Fruit fly (Drosophila melanogaster) whole organism, embryonic: Measurements from ENCODE around the gene CG13075.

Experiments
- CG10209 ChIP-seq: fragments of 200-800 bp; sonication (Bioruptor generic); optimal IDR thresholded peaks from 3 replicates; lab custom pipeline; 2017; ENCODE audit warnings: missing biosample characterization, mild to moderate bottlenecking, missing genetic modification characterization, missing genetic modification reagents
- CG10274 ChIP-seq: fragments of 200-800 bp; sonication (Bioruptor generic); optimal IDR thresholded peaks from 3 replicates; lab custom pipeline; 2017; ENCODE audit warnings: missing biosample characterization, mild to moderate bottlenecking, missing genetic modification characterization
- CG11560 ChIP-seq: fragments of 200-800 bp; sonication (Bioruptor generic); IDR thresholded peaks from 3 replicates; pipeline ENCODE4 v1.3.6; 2022; ENCODE audit warnings: missing biosample characterization, missing genetic modification characterization
- CG11723 ChIP-seq: fragments of 200-800 bp; sonication (Bioruptor generic); optimal IDR thresholded peaks from 2 replicates; lab custom pipeline; 2017; ENCODE audit warnings: missing biosample characterization, mild to moderate bottlenecking, missing genetic modification characterization
- CG12744 ChIP-seq: fragments of 200-800 bp; sonication (Bioruptor generic); optimal IDR thresholded peaks from 2 replicates; lab custom pipeline; 2016; ENCODE audit warnings: missing biosample characterization, missing genetic modification characterization
- CG16813 ChIP-seq: fragments of 200-800 bp; sonication (Bioruptor generic); IDR thresholded peaks from 3 replicates; pipeline ENCODE4 v1.3.6; 2022; ENCODE audit warnings: missing biosample characterization, missing genetic modification characterization; ENCODE audit not compliant: partially characterized antibody
- CG2120 ChIP-seq: fragments of 200-800 bp; sonication (Bioruptor generic); optimal IDR thresholded peaks from 3 replicates; lab custom pipeline; 2016; ENCODE audit warnings: missing biosample characterization, missing genetic modification characterization
- CG30403 ChIP-seq: fragments of 200-800 bp; sonication (Bioruptor generic); optimal IDR thresholded peaks from 3 replicates; lab custom pipeline; 2016; ENCODE audit warnings: missing biosample characterization, missing genetic modification characterization
- CG31365 ChIP-seq: fragments of 200-800 bp; sonication (Bioruptor generic); optimal IDR thresholded peaks from 2 replicates; lab custom pipeline; 2018; ENCODE audit warnings: missing biosample characterization, mild to moderate bottlenecking, missing genetic modification characterization
- CG3163 ChIP-seq: fragments of 200-800 bp; sonication (Bioruptor generic); optimal IDR thresholded peaks from 3 replicates; lab custom pipeline; 2016; ENCODE audit warnings: missing biosample characterization, missing genetic modification characterization
- CG32772 ChIP-seq: fragments of 200-800 bp; sonication (Bioruptor generic); IDR thresholded peaks from 2 replicates; pipeline ENCODE4 v1.3.6; 2022; ENCODE audit warnings: missing biosample characterization, missing genetic modification characterization
- CG3281 ChIP-seq: fragments of 200-800 bp; sonication (Bioruptor generic); optimal IDR thresholded peaks from 3 replicates; lab custom pipeline; 2017; ENCODE audit warnings: missing biosample characterization, mild to moderate bottlenecking, missing genetic modification characterization
- CG34376 ChIP-seq: fragments of 200-800 bp; sonication (Bioruptor generic); optimal IDR thresholded peaks from 2 replicates; lab custom pipeline; 2018; ENCODE audit warnings: missing biosample characterization, mild to moderate bottlenecking, missing genetic modification characterization
- CG4404 ChIP-seq: fragments of 200-800 bp; sonication (Bioruptor generic); IDR thresholded peaks from 2 replicates; pipeline ENCODE4 v1.3.6; 2022; ENCODE audit warnings: missing biosample characterization, missing genetic modification characterization
- CG6272 ChIP-seq: fragments of 200-800 bp; sonication (Bioruptor generic); IDR thresholded peaks from 2 replicates; pipeline ENCODE4 v1.3.6; 2022; ENCODE audit warnings: missing biosample characterization, missing genetic modification characterization
- CG7839 ChIP-seq: fragments of 200-800 bp; sonication (Bioruptor generic); optimal IDR thresholded peaks from 3 replicates; lab custom pipeline; 2018; ENCODE audit warnings: missing biosample characterization, mild to moderate bottlenecking, missing genetic modification characterization, moderate library complexity
- CG8765 ChIP-seq: fragments of 200-800 bp; sonication (Bioruptor generic); IDR thresholded peaks from 2 replicates; pipeline ENCODE4 v1.3.6; 2022; ENCODE audit warnings: missing biosample characterization, missing genetic modification characterization
- CG9876 ChIP-seq: fragments of 200-800 bp; sonication (Bioruptor generic); optimal IDR thresholded peaks from 2 replicates; lab custom pipeline; 2016; ENCODE audit warnings: missing biosample characterization, missing genetic modification characterization
- Camta ChIP-seq: fragments of 200-800 bp; sonication (Bioruptor generic); optimal IDR thresholded peaks from 2 replicates; lab custom pipeline; 2016; ENCODE audit warnings: missing biosample characterization, missing genetic modification characterization
- Doc3 ChIP-seq: fragments of 200-800 bp; sonication (Bioruptor generic); IDR thresholded peaks from 3 replicates; pipeline ENCODE4 v1.3.6; 2022; ENCODE audit warnings: missing biosample characterization, missing genetic modification characterization; ENCODE audit not compliant: partially characterized antibody
- Dref ChIP-seq: fragments of 200-800 bp; sonication (Bioruptor generic); IDR thresholded peaks from 2 replicates; pipeline ENCODE4 v1.3.6; 2022; ENCODE audit warnings: missing biosample characterization, missing genetic modification characterization
- ERR ChIP-seq: fragments of 200-800 bp; sonication (Bioruptor generic); optimal IDR thresholded peaks from 2 replicates; lab custom pipeline; 2016; ENCODE audit warnings: missing biosample characterization, missing genetic modification characterization
- H2.0 ChIP-seq: fragments of 200-800 bp; sonication (Bioruptor generic); IDR thresholded peaks from 2 replicates; pipeline ENCODE4 v1.3.6; 2022; ENCODE audit warnings: missing biosample characterization, missing genetic modification characterization
- HLH4C ChIP-seq: fragments of 200-800 bp; sonication (Bioruptor generic); IDR thresholded peaks from 3 replicates; pipeline ENCODE4 v1.3.6; 2022; ENCODE audit warnings: missing biosample characterization, missing genetic modification characterization; ENCODE audit not compliant: partially characterized antibody
- HLH54F ChIP-seq: fragments of 200-800 bp; sonication (Bioruptor generic); optimal IDR thresholded peaks from 3 replicates; lab custom pipeline; 2016; ENCODE audit warnings: missing biosample characterization, missing genetic modification characterization
- NK7.1 ChIP-seq: fragments of 200-800 bp; sonication (Bioruptor generic); optimal IDR thresholded peaks from 3 replicates; lab custom pipeline; 2016; ENCODE audit warnings: missing biosample characterization, missing genetic modification characterization
- ara ChIP-seq: fragments of 200-800 bp; sonication (Bioruptor generic); IDR thresholded peaks from 2 replicates; pipeline ENCODE4 v1.3.6; 2022; ENCODE audit warnings: missing biosample characterization, missing genetic modification characterization
- ash1 ChIP-seq: fragments of 200-800 bp; sonication (Bioruptor generic); optimal IDR thresholded peaks from 2 replicates; lab custom pipeline; 2018; ENCODE audit warnings: missing biosample characterization, mild to moderate bottlenecking, missing genetic modification characterization
- bbx ChIP-seq: fragments of 200-800 bp; sonication (Bioruptor generic); IDR thresholded peaks from 2 replicates; pipeline ENCODE4 v1.3.6; 2022; ENCODE audit warnings: missing biosample characterization, missing genetic modification characterization; ENCODE audit not compliant: partially characterized antibody
- bcd ChIP-seq: fragments of 200-800 bp; sonication (Bioruptor generic); optimal IDR thresholded peaks from 2 replicates; lab custom pipeline; 2017; ENCODE audit warnings: missing biosample characterization, mild to moderate bottlenecking, missing genetic modification characterization
- caup ChIP-seq: fragments of 200-800 bp; sonication (Bioruptor generic); optimal IDR thresholded peaks from 3 replicates; lab custom pipeline; 2017; ENCODE audit warnings: missing biosample characterization, mild to moderate bottlenecking, missing genetic modification characterization, moderate library complexity; ENCODE audit not compliant: severe bottlenecking
- chn ChIP-seq: fragments of 200-800 bp; sonication (Bioruptor generic); optimal IDR thresholded peaks from 2 replicates; lab custom pipeline; 2016; ENCODE audit warnings: missing biosample characterization, missing genetic modification characterization
- crp ChIP-seq, 2 experiments: fragments of 200-800 bp; sonication (Bioruptor generic); optimal IDR thresholded peaks; 2 replicates in 1 of 2; 3 replicates in 1 of 2; lab custom pipeline; 2017; ENCODE audit warnings: missing biosample characterization in 2 of 2, missing genetic modification characterization in 2 of 2, mild to moderate bottlenecking in 1 of 2, moderate library complexity in 1 of 2
- dimm ChIP-seq: fragments of 200-800 bp; sonication (Bioruptor generic); IDR thresholded peaks from 2 replicates; pipeline ENCODE4 v1.3.6; 2022; ENCODE audit warnings: missing biosample characterization, missing genetic modification characterization
- dmrt11E ChIP-seq: fragments of 200-800 bp; sonication (Bioruptor generic); optimal IDR thresholded peaks from 3 replicates; lab custom pipeline; 2018; ENCODE audit warnings: missing biosample characterization, mild to moderate bottlenecking, missing genetic modification characterization, moderate library complexity
- en ChIP-seq: fragments of 200-800 bp; sonication (Bioruptor generic); optimal IDR thresholded peaks from 2 replicates; lab custom pipeline; 2016; ENCODE audit warnings: missing biosample characterization, missing genetic modification characterization
- her ChIP-seq: fragments of 200-800 bp; sonication (Bioruptor generic); optimal IDR thresholded peaks from 2 replicates; lab custom pipeline; 2016; ENCODE audit warnings: missing biosample characterization, missing genetic modification characterization
- inv ChIP-seq: fragments of 200-800 bp; sonication (Bioruptor generic); IDR thresholded peaks from 2 replicates; pipeline ENCODE4 v1.3.6; 2022; ENCODE audit warnings: missing biosample characterization, missing genetic modification characterization; ENCODE audit not compliant: partially characterized antibody
- lab ChIP-seq: fragments of 200-800 bp; sonication (Bioruptor generic); optimal IDR thresholded peaks from 3 replicates; lab custom pipeline; 2017; ENCODE audit warnings: missing biosample characterization, missing genetic modification characterization, mild to moderate bottlenecking, moderate library complexity, missing genetic modification reagents
- lmd ChIP-seq: fragments of 200-800 bp; sonication (Bioruptor generic); IDR thresholded peaks from 2 replicates; pipeline ENCODE4 v1.3.6; 2022; ENCODE audit warnings: missing biosample characterization, missing genetic modification characterization
- nau ChIP-seq: fragments of 200-800 bp; sonication (Bioruptor generic); optimal IDR thresholded peaks from 3 replicates; lab custom pipeline; 2017; ENCODE audit warnings: missing biosample characterization, mild to moderate bottlenecking, missing genetic modification characterization, missing genetic modification reagents
- onecut ChIP-seq: fragments of 200-800 bp; sonication (Bioruptor generic); IDR thresholded peaks from 2 replicates; pipeline ENCODE4 v1.3.6; 2022; ENCODE audit warnings: missing biosample characterization, missing genetic modification characterization
- salm ChIP-seq: fragments of 200-800 bp; sonication (Bioruptor generic); optimal IDR thresholded peaks from 2 replicates; lab custom pipeline; 2018; ENCODE audit warnings: missing biosample characterization, mild to moderate bottlenecking, missing genetic modification characterization
- sima ChIP-seq: fragments of 200-800 bp; sonication (Bioruptor generic); optimal IDR thresholded peaks from 2 replicates; lab custom pipeline; 2016; ENCODE audit warnings: missing biosample characterization, missing genetic modification characterization
- sug ChIP-seq: fragments of 200-800 bp; optimal IDR thresholded peaks from 2 replicates; lab custom pipeline; 2019; ENCODE audit warnings: missing biosample characterization, mild to moderate bottlenecking, missing genetic modification characterization, moderate library complexity
- tin ChIP-seq: fragments of 200-800 bp; sonication (Bioruptor generic); optimal IDR thresholded peaks from 3 replicates; lab custom pipeline; 2016; ENCODE audit warnings: missing biosample characterization, missing genetic modification characterization
- toy ChIP-seq: fragments of 200-800 bp; sonication (Bioruptor generic); IDR thresholded peaks from 2 replicates; pipeline ENCODE4 v1.3.6; 2022; ENCODE audit warnings: missing biosample characterization, missing genetic modification characterization
- unc-4 ChIP-seq: fragments of 200-800 bp; sonication (Bioruptor generic); IDR thresholded peaks from 2 replicates; pipeline ENCODE4 v1.3.6; 2022; ENCODE audit warnings: missing biosample characterization, missing genetic modification characterization; ENCODE audit not compliant: partially characterized antibody
- zen2 ChIP-seq: fragments of 200-800 bp; sonication (Bioruptor generic); IDR thresholded peaks from 3 replicates; pipeline ENCODE4 v1.3.6; 2022; ENCODE audit warnings: missing biosample characterization, missing genetic modification characterization; ENCODE audit not compliant: partially characterized antibody

CG13075 gene

DNA sequence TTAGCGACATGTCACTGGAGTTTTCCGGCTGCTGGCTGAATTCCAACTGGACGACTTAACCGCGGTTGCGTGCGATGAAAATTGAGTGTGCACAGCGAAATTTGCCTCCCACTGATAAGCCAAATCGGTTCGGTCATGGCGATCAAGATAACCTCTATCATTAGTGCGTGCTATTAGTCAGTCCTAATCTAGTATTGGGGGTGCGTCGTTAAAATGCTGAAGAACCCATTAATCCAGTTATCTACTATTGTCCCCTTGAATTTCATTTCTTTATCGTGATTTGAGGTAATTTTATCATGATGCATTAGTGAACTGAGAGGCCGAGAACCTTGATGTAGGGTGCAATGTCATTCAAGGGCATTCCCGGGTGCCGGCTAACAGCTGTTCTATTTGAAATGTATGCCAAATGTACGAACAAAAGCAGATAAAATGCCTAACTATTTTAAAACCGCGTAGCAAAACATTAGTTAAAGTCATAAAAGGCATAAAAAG lies 44.7 kb downstream of the CG13075 start, which contains the start of gene Pgm1 (continued):
- TF ChIP-seq CG3281 (GFP tag; lab: Kevin White, UChicago): peak; percentile 88
- TF ChIP-seq ERR: peak; percentile 100
- no peak for TF ChIP-seq caup (GFP tag; lab: Kevin White, UChicago)
- no peak for TF ChIP-seq zen2 (GFP tag; lab: Robert Waterston, UW)
- peak; percentile 98 for TF ChIP-seq CG34376
- TF ChIP-seq tin: peak; percentile 70
- TF ChIP-seq bcd: no peak
- TF ChIP-seq nau (GFP tag; lab: Kevin White, UChicago): no peak
- TF ChIP-seq dmrt11E (tag; lab: Kevin White, UChicago): peak; percentile 69
- TF ChIP-seq lmd (GFP tag; lab: Robert Waterston, UW): peak; percentile 85; the same call in 1 of the 2 replicates
- peak; percentile 82 for TF ChIP-seq CG3163
- TF ChIP-seq sug (tag; lab: Kevin White, UChicago): peak; percentile 90
- peak; percentile 57; the same call in 1 of the 2 replicates for TF ChIP-seq onecut (GFP tag; lab: Robert Waterston, UW)
- TF ChIP-seq CG4404: peak; percentile 37
- no peak for TF ChIP-seq Doc3
- TF ChIP-seq CG2120 (GFP tag; lab: Kevin White, UChicago): peak; percentile 93
- TF ChIP-seq dimm (GFP tag; lab: Robert Waterston, UW): no peak
- TF ChIP-seq NK7.1 (GFP tag; lab: Kevin White, UChicago): peak; percentile 90
- peak; percentile 11 for TF ChIP-seq ash1
- TF ChIP-seq CG31365 (tag; lab: Kevin White, UChicago): peak; percentile 72
- TF ChIP-seq bbx: peak; percentile 9; the same call in 1 of the 2 replicates
- TF ChIP-seq CG16813: no peak
- TF ChIP-seq ara (GFP tag; lab: Robert Waterston, UW): peak; percentile 76
- peak; percentile 78 for TF ChIP-seq CG10209 (GFP tag; lab: Kevin White, UChicago)
- peak; percentile 85 for TF ChIP-seq CG30403 (GFP tag; lab: Kevin White, UChicago)
- 0 out of 2 replicates have a peak, but pooled peaks have one; percentile 36 for TF ChIP-seq toy (GFP tag; lab: Robert Waterston, UW)
- TF ChIP-seq HLH4C: 0 out of 3 replicates have a peak, but pooled peaks have one; percentile 6
- peak; percentile 89 for TF ChIP-seq chn (GFP tag; lab: Kevin White, UChicago)
- TF ChIP-seq CG12744 (GFP tag; lab: Kevin White, UChicago): peak; percentile 82
- peak; percentile 65 for TF ChIP-seq CG8765 (GFP tag; lab: Robert Waterston, UW)
- TF ChIP-seq CG10274 (GFP tag; lab: Kevin White, UChicago): peak; percentile 100
- no peak for TF ChIP-seq inv (GFP tag; lab: Robert Waterston, UW)
- TF ChIP-seq CG9876 (GFP tag; lab: Kevin White, UChicago): peak; percentile 87
- TF ChIP-seq en (GFP tag; lab: Kevin White, UChicago): peak; percentile 76
- peak; percentile 47; the same call in 1 of the 3 replicates for TF ChIP-seq CG11560 (tag; lab: Robert Waterston, UW)
- peak; percentile 63 for TF ChIP-seq CG32772
- peak; percentile 87 for TF ChIP-seq HLH54F
- TF ChIP-seq CG6272: peak; percentile 40; the same call in 1 of the 2 replicates
- TF ChIP-seq sima (GFP tag; lab: Kevin White, UChicago): peak; percentile 70
- TF ChIP-seq lab: peak; percentile 87
- peak in 1 of 2 experiments; percentile 63 for TF ChIP-seq crp (GFP tag; optimal IDR thresholded peaks at IDR 0.05; lab: Kevin White, UChicago)
- TF ChIP-seq her (GFP tag; lab: Kevin White, UChicago): peak; percentile 94
- TF ChIP-seq unc-4 (GFP tag; lab: Robert Waterston, UW): no peak
- TF ChIP-seq CG7839 (tag; lab: Kevin White, UChicago): peak; percentile 84
- TF ChIP-seq salm (tag; lab: Kevin White, UChicago): peak; percentile 63
- peak; percentile 85 for TF ChIP-seq Camta (GFP tag; lab: Kevin White, UChicago)
- TF ChIP-seq CG11723 (GFP tag; lab: Kevin White, UChicago): peak; percentile 76
- TF ChIP-seq Dref (GFP tag; lab: Robert Waterston, UW): no peak
- peak; percentile 68 for TF ChIP-seq H2.0 (GFP tag; lab: Robert Waterston, UW)
